Fruit fly (Drosophila melanogaster) S2 (cell line): Measurements from ENCODE around the gene PIP82.

Experiments used
- CG8478 ChIP-seq: fragments of >200 bp; optimal IDR thresholded peaks from 2 replicates; lab custom pipeline; 2018
- CTCF ChIP-seq, 2 experiments: fragments of >200 bp; optimal IDR thresholded peaks; 2 replicates each; lab custom pipeline; 2018

The PIP82 gene

dm6 chrX:8517121-8518024, 12.1 kb downstream of the PIP82 start, which contains the start of gene Nrg:
TSS of gene Nrg (plus strand) at chrX:8517373.
- no peak for TF ChIP-seq CG8478 (lab: Kevin White, UChicago)
- peak; percentile 31 to 46 for TF ChIP-seq CTCF (optimal IDR thresholded peaks at IDR 0.05; lab: Kevin White, UChicago)

DNA sequence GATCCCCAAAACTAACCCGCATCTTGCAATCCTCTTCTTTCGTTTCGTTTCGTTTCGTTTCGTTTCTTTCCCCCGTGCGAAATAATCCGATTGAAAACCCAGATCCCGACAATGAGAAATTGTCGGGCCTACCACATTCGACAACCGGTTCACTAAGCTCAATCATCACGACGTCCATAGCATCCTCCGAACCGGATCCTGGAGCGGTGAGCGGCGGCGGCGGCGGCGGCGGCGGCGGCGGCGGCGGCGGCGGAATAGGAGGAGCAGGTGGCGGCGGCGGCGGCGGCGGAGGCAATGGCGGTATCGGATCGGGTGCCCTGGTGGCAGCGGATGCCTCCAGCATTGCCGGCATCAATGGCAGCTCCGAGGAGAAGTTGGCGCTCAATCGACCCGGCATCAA, 17.2 kb downstream of the PIP82 start:
- TF ChIP-seq CG8478 (lab: Kevin White, UChicago): no peak
- no peak for TF ChIP-seq CTCF (optimal IDR thresholded peaks at IDR 0.05; lab: Kevin White, UChicago)

DNA sequence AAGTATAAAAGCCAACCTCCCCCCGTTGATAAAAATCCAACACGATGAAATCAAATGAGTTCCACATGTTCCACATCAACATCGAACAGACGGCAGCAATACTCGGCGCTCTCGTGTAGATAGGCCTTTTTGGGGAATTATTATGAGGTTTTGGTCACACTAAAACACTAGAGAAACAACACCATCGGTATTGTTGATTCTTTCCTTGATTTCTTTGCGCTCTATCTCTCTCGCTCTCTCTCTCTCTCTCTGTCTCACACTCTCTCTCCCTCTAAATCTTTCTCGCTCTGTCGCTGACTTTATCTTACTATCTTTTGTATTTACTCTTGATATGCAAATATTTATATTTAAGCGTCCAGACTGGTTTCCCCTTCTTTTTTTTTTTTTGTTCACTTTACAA, 18.8 kb downstream of the PIP82 start:
- TF ChIP-seq CTCF (optimal IDR thresholded peaks at IDR 0.05; lab: Kevin White, UChicago) (no peak), CG8478 (lab: Kevin White, UChicago) (no peak)

- TF ChIP-seq CG8478 (lab: Kevin White, UChicago): no peak
- no peak for TF ChIP-seq CTCF (optimal IDR thresholded peaks at IDR 0.05; lab: Kevin White, UChicago)
These were observed 24.4 kb downstream of the PIP82 start for dm6 chrX:8505023-8505604.

DNA sequence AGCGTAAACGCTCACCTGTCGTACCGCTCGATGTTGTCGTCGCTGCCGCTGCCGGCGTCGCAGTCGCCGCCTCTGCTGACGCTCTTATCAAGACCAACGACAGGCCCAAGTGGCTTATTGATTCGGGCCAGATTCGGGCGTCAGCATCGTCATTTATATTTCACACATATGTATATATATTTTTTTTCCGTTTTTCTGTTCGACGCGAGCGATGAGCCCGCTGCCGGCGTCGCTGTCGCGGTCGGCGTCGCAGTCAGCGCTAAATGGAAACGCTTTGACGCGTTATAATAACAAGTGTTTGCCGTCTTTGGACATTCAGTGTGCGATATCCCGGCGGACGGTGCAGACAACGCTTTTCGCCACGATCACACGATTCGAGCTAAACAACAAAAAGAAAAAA, 27.4 kb downstream of the PIP82 start:
- TF ChIP-seq CG8478 (lab: Kevin White, UChicago) (no peak), CTCF (optimal IDR thresholded peaks at IDR 0.05; lab: Kevin White, UChicago) (no peak)

- TF ChIP-seq CG8478 (lab: Kevin White, UChicago) (no peak), CTCF (optimal IDR thresholded peaks at IDR 0.05; lab: Kevin White, UChicago) (no peak)
These were observed 28.1 kb downstream of the PIP82 start for dm6 chrX:8501374-8501773.

DNA sequence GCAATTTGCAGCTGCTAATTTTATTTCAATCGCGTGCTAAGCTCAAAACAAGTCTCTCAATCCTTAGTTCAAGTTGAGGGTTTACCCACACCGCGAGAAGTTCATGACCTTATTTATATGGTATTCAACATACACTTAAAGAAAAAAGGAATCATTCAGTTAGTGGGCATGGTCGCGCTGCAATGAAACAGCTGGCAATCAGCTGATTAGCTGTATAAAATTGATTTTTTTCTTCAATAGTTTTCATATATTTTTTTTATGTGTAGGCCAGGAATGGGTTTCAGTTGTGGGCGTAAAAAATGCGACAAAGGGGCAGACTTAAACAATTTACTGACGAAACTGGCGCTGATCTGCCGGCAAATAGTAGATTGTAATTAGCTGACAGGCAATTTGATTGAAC, 30.3 kb downstream of the PIP82 start:
- TF ChIP-seq CTCF (optimal IDR thresholded peaks at IDR 0.05; lab: Kevin White, UChicago) (no peak), CG8478 (lab: Kevin White, UChicago) (no peak)

DNA sequence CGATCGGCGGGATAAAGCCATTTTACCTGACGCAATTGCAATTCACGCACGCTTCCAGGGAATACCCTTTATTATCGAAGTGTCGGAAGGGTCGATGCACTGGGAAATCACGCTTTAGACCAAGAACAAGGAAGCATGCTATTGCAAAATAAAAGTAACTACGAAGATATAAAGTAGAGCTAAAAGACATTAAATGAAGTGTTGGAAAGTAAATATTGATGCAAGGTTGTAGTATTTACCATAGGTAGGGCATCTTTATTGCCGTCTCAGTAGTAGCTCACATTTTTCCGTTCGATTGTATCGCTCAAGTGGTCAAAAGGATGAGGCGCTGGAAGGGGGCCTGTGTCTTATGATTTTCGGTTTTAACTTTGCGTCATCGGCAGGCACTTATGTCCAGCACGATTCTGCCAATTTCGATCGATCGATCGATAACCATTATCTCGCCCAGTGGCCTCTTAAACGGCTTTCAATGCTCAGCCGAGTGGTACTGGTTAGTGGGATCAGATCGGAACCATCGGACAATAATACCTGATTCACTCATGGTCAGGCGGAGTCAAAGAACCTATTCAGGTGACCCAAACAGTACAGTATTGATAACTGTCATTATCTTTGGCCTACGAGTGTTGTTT, 31.8 kb downstream of the PIP82 start:
- TF ChIP-seq CTCF (optimal IDR thresholded peaks at IDR 0.05; lab: Kevin White, UChicago) (no peak), CG8478 (lab: Kevin White, UChicago) (no peak)

DNA sequence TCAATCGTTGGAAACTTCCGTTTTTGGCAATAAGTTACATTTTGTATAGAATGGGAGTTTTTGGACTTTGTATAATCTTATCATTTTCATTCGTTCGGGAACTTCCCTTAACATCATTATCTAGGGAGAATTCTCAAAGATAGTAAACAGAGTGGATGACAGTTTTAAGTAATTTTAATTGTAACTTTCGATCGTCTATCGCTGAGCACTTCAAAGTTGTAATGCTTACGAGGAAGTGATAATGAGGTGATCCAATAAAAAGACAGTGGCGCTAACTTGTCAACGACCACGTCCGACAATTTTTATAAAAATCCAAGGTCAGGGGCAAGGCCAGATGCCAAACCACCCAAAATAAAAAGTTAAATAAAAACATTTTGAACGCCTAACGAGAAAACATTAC, 33.1 kb downstream of the PIP82 start:
- no peak for TF ChIP-seq CG8478 (lab: Kevin White, UChicago)
- TF ChIP-seq CTCF (optimal IDR thresholded peaks at IDR 0.05; lab: Kevin White, UChicago): no peak

dm6 chrX:8493473-8493872, 36.0 kb downstream of the PIP82 start:
- TF ChIP-seq CTCF (optimal IDR thresholded peaks at IDR 0.05; lab: Kevin White, UChicago) (no peak), CG8478 (lab: Kevin White, UChicago) (no peak)

- TF ChIP-seq CTCF (optimal IDR thresholded peaks at IDR 0.05; lab: Kevin White, UChicago): no peak
- TF ChIP-seq CG8478 (lab: Kevin White, UChicago): no peak
These were observed 36.6 kb downstream of the PIP82 start for dm6 chrX:8492849-8493248.

DNA sequence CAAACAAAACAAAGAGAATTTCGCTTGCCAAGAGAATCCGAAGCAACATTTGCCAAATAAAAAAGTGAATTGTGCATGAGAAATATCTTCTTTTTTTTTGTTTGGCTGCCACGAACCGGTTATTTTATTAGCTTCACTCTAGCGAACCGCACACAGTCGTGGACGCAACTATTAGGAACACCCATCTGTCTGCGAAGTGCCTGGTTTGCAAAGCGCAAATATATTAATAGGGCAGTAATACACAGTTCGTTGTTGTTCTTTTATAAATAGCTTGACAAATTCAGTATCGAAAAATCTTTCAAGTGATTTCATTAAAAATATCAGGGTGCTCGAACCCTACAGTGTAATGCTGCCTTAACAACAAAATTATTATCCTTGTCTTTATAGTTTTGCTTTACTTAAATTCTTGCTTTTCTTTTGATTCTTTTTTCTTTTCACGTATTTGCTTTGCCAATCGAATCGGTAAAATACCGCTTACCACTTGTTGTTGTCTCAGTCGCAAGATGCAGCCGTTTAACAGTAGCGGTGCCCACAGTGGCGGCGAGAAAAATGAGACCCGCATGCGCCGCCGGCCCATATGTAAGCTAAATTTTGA, 37.9 kb downstream of the PIP82 start:
- TF ChIP-seq CTCF (optimal IDR thresholded peaks at IDR 0.05; lab: Kevin White, UChicago): no peak

dm6 chrX:8490976-8491345, 38.5 kb downstream of the PIP82 start:
- TF ChIP-seq CG8478 (lab: Kevin White, UChicago) (no peak), CTCF (optimal IDR thresholded peaks at IDR 0.05; lab: Kevin White, UChicago) (no peak)

DNA sequence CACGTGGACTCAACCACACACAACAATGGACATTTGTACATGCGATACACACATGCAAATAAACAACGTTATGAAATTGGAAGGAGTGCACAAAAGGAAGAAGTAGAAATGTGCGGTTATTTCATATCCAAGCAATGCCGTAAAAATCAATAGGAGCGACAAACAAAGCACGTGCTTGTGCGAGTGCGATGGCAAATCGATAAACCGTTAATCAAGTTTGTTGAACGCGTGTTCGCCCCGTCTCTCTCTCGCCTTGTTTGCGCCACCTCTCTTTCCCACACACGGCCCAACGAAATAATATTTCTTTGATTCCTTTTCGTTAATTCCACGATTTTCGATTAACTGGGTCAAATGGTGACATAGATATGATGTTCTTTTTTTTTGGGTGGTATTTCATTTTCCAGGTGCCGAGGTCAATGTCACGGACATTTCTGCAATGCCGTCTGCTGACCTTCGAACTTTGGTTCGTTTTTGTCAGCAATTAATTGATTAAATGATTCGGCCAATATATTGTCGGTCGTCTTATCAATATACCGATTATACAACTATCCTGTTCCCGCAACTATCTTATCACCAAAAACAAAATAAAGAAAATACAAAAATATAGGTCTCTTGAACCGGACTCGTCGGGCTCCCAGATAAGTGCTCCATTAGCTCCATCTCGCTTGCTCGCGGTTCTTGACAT, 39.1 kb downstream of the PIP82 start:
- TF ChIP-seq CG8478 (lab: Kevin White, UChicago): no peak
- no peak for TF ChIP-seq CTCF (optimal IDR thresholded peaks at IDR 0.05; lab: Kevin White, UChicago)
